Worm (Caenorhabditis elegans): ENCODE measurements around the gene syf-3.

DNA sequence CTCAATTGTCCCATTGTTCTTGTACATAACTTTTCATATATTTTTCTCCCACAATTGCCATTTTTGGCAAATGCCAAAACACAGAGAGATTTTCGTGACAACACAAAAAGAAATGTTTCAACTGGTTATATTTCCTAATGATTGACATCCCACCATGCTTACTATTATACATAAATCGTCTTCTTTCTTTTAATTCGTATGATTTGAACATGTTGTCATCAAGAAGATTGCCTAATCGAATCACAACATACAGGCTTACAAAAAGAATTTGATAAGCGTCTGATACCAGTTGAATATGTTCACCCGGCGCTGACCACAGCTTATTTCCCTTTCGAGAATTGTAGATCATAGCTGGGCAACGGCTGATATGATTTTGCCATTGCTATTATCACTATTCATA lies 44.8 kb upstream of the syf-3 start, which contains the start of gene grd-9:
- TF ChIP-seq nhr-23 (tag; optimal IDR thresholded peaks at IDR 0.05) (no peak), mdl-1 (tag; optimal IDR thresholded peaks at IDR 0.05) (no peak), R02D3.7 (tag; optimal IDR thresholded peaks at IDR 0.05) (no peak), elt-3 (tag; optimal IDR thresholded peaks at IDR 0.05) (no peak), nhr-237 (tag; optimal IDR thresholded peaks at IDR 0.05) (no peak)
